Worm (Caenorhabditis elegans) whole organism, L2 larva: ENCODE results near the gene fbxb-38.

Source experiments
- aly-2 ChIP-seq: fragments of 150-350 bp; optimal IDR thresholded peaks from 2 replicates; lab custom pipeline; 2014; ENCODE audit warnings: missing biosample characterization, missing genetic modification characterization
- mbf-1 ChIP-seq: sonication (generic microtip); optimal IDR thresholded peaks from 2 replicates; lab custom pipeline; 2017; ENCODE audit warnings: missing biosample characterization, missing genetic modification characterization
- nhr-11 ChIP-seq: fragments of 150-350 bp; optimal IDR thresholded peaks from 2 replicates; lab custom pipeline; 2014; ENCODE audit warnings: missing biosample characterization, missing genetic modification characterization
- nhr-6 ChIP-seq: fragments of 150-350 bp; optimal IDR thresholded peaks from 2 replicates; lab custom pipeline; 2014; ENCODE audit warnings: missing biosample characterization, missing genetic modification characterization

DNA sequence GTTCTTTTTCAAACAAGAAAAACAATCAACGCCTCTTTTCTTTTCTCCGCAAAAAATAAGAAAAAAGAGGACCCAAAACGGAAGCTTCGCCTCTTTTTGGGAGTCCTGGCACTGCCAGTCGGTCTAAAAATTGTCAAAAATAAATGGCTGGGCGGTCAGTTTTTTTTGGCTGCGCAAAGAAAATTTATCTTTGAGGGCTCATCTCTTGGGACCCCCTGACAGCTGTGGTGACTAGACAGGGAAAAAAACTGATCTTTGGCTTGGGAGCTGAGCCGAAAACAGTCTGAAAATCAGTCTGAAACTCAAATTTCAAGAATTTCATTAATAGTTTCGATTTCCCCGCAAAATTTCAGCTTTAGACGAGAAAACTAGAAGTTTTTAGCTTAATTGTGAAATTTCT is 22.0 kb upstream of the fbxb-38 start:
- no peak for TF ChIP-seq mbf-1 (tag; lab: Kevin White, UChicago)
- no peak for TF ChIP-seq nhr-11 (tag; lab: Kevin White, UChicago)
- no peak for TF ChIP-seq aly-2 (tag; lab: Kevin White, UChicago)
- no peak for TF ChIP-seq nhr-6 (tag; lab: Kevin White, UChicago)
